Fruit fly (Drosophila melanogaster): ENCODE results near the gene neo.

The neo gene

DNA sequence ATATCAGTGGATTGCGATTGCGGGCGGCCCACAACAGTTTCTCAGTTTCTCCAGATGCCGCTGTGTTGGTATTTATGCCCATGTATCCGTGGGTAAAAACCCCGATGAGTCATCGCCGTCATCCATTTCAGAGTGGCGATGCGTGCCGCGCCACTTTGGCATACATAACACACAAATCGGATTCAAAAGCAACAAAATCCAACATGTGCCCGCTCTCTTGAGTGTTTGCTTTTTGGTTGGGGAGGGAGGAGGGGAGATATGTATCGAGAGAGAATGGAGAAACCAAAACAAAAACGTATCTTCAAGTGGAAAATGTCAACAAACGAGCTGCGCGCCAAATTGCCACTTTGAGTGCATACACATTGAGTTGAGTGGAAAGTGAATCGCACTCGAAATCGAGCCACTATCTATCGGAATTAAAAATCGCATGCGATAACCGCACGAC is 47.3 kb upstream of the neo start (continued):
- TF ChIP-seq az2 (GFP tag; optimal IDR thresholded peaks at IDR 0.05) (no peak), CG3726 (GFP tag; IDR thresholded peaks at IDR 0.05) (no peak), Nf-YC (tag; optimal IDR thresholded peaks at IDR 0.05) (peak; percentile 6)

DNA sequence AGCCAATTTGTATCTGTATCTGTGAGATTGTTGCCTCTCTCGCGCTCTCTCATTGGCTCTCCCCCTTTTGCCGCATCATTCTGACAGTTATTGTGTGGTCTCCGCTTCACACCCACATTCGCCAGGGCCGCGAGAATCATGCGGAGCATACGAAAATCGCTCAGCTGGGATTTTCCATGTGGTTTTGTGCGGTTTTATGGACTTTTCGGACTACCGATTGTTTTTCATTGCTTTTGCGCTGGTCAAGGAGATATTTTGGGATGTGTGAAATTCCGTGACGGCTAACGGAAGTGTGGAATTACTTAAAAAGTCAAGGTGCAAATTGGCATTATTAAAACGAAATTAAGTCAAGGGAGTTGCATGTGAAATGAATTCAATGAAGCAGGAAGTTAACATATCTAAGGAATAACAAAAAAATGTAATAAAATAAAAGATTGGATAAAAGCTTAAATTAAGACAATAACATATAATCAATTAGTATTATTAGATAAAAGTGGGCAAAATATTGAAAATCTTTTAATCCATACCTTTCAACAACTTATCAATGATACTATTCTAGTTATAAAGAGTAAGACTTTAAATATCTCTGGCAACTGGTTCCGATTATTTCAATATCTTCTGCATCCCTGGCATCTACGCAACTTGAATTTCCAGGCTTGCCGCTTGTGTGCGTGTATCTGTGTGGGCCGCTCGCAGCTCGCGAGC is 46.7 kb upstream of the neo start:
- peak; percentile 24 for TF ChIP-seq Hr3 (GFP tag; optimal IDR thresholded peaks at IDR 0.05)
- peak; percentile 5 for TF ChIP-seq Ssrp (tag; optimal IDR thresholded peaks at IDR 0.05)
- TF ChIP-seq Hr39 (optimal IDR thresholded peaks at IDR 0.05): no peak
- no peak for TF ChIP-seq caup (GFP tag; optimal IDR thresholded peaks at IDR 0.05; ENCODE audit: severe bottlenecking)
- TF ChIP-seq CG11093 (GFP tag; IDR thresholded peaks at IDR 0.05): no peak
- no peak for TF ChIP-seq pb (GFP tag; optimal IDR thresholded peaks at IDR 0.05)
- peak; percentile 17 for TF ChIP-seq CG18599 (GFP tag; optimal IDR thresholded peaks at IDR 0.05)
- no peak for TF ChIP-seq slou (GFP tag; optimal IDR thresholded peaks at IDR 0.05)
- no peak for TF ChIP-seq disco-r (GFP tag; optimal IDR thresholded peaks at IDR 0.05)
- TF ChIP-seq ase (GFP tag; IDR thresholded peaks at IDR 0.05): no peak
- peak; percentile 69 for TF ChIP-seq CG9727 (GFP tag; optimal IDR thresholded peaks at IDR 0.05)
- peak; percentile 27 for TF ChIP-seq CG2712 (tag; optimal IDR thresholded peaks at IDR 0.05)
- peak; percentile 10 for TF ChIP-seq HLH54F (GFP tag; optimal IDR thresholded peaks at IDR 0.05)
- TF ChIP-seq Oli (tag; optimal IDR thresholded peaks at IDR 0.05): peak; percentile 36
- TF ChIP-seq lmd (GFP tag; IDR thresholded peaks at IDR 0.05): peak; percentile 56; the same call in 1 of the 2 replicates
- TF ChIP-seq CG1024 (GFP tag; IDR thresholded peaks at IDR 0.05): no peak
- no peak for TF ChIP-seq CG17385 (GFP tag; optimal IDR thresholded peaks at IDR 0.05)
- no peak for TF ChIP-seq HmgZ (tag; optimal IDR thresholded peaks at IDR 0.05)
- peak; percentile 74 for TF ChIP-seq CG13775 (GFP tag; optimal IDR thresholded peaks at IDR 0.05)
- TF ChIP-seq Ets65A (GFP tag): peak; percentile 94
- TF ChIP-seq CG6272 (GFP tag; IDR thresholded peaks at IDR 0.05): peak; percentile 46
- TF ChIP-seq sr (GFP tag; IDR thresholded peaks at IDR 0.05): peak; percentile 32; the same call in 1 of the 3 replicates
- TF ChIP-seq CG5245 (GFP tag; optimal IDR thresholded peaks at IDR 0.05): no peak
- 0 out of 3 replicates have a peak, but pooled peaks have one; percentile 33 for TF ChIP-seq dysf (GFP tag; IDR thresholded peaks at IDR 0.05)
- TF ChIP-seq CG3281 (GFP tag; optimal IDR thresholded peaks at IDR 0.05): peak; percentile 48
- peak; percentile 91 for TF ChIP-seq sens (GFP tag)
- no peak for TF ChIP-seq ro (GFP tag; IDR thresholded peaks at IDR 0.05)
- peak; percentile 24 for TF ChIP-seq Med (GFP tag)
- peak; percentile 28; the same call in 1 of the 3 replicates for TF ChIP-seq Doc3 (GFP tag; IDR thresholded peaks at IDR 0.05; ENCODE audit: partially characterized antibody)
- peak; percentile 61 for TF ChIP-seq CG11504 (tag; optimal IDR thresholded peaks at IDR 0.05)
- no peak for TF ChIP-seq Deaf1 (tag; optimal IDR thresholded peaks at IDR 0.05)
- peak in 1 of 2 experiments; percentile 96 for TF ChIP-seq Trl (optimal IDR thresholded peaks at IDR 0.05)
- peak; percentile 47 for TF ChIP-seq Trl (GFP tag; optimal IDR thresholded peaks at IDR 0.05)
- peak; percentile 44 for TF ChIP-seq slbo (GFP tag; IDR thresholded peaks at IDR 0.05)
- TF ChIP-seq CG30020 (tag; optimal IDR thresholded peaks at IDR 0.05): no peak
- peak; percentile 35; the same call in 1 of the 2 replicates for TF ChIP-seq H2.0 (GFP tag; IDR thresholded peaks at IDR 0.05)
- peak; percentile 13 for TF ChIP-seq ind (GFP tag; optimal IDR thresholded peaks at IDR 0.05)
- peak; percentile 8 for TF ChIP-seq CG15011 (GFP tag; optimal IDR thresholded peaks at IDR 0.05)
- TF ChIP-seq CG17186 (GFP tag; optimal IDR thresholded peaks at IDR 0.05): no peak
- TF ChIP-seq CG31441 (GFP tag; IDR thresholded peaks at IDR 0.05): peak; percentile 32; the same call in 1 of the 2 replicates
- TF ChIP-seq crp (GFP tag; optimal IDR thresholded peaks at IDR 0.05): peak in 1 of 2 experiments; percentile 50
- peak; percentile 49 for TF ChIP-seq CG9932 (GFP tag; IDR thresholded peaks at IDR 0.05)
- peak; percentile 63 for TF ChIP-seq gem (tag; optimal IDR thresholded peaks at IDR 0.05)
- peak; percentile 14 for TF ChIP-seq Chrac-16 (GFP tag; optimal IDR thresholded peaks at IDR 0.05)
- peak; percentile 48; the same call in 1 of the 2 replicates for TF ChIP-seq CG8765 (GFP tag; IDR thresholded peaks at IDR 0.05)
- peak; percentile 5 for TF ChIP-seq Sox102F (GFP tag; optimal IDR thresholded peaks at IDR 0.05)

Data from whole organism, embryonic.